Worm (Caenorhabditis elegans): ENCODE measurements around the gene R05D3.12.

ce11 chrIII:8411976-8412375 lies 31.2 kb downstream of the R05D3.12 start:
- TF ChIP-seq lsy-2 (tag; optimal IDR thresholded peaks at IDR 0.05) (peak; percentile 72 to 94), nhr-25 (tag; optimal IDR thresholded peaks at IDR 0.05) (peak; percentile 88), blmp-1 (tag; optimal IDR thresholded peaks at IDR 0.05; ENCODE audit: insufficient read depth) (peak; percentile 25), elt-3 (tag; optimal IDR thresholded peaks at IDR 0.05) (no peak), mbf-1 (tag; optimal IDR thresholded peaks at IDR 0.05) (no peak), snpc-4 (tag; optimal IDR thresholded peaks at IDR 0.05) (peak; percentile 33), unc-39 (tag; optimal IDR thresholded peaks at IDR 0.05) (no peak), egl-27 (tag; optimal IDR thresholded peaks at IDR 0.05) (peak; percentile 28)

Measured in whole organism, L2 larva.